Fruit fly (Drosophila melanogaster) Kc167 (cell line): ENCODE measurements around the gene Cpr65Ec.

Experiments
- Myc ChIP-seq: fragments of >200 bp; optimal IDR thresholded peaks from 2 replicates; lab custom pipeline; 2017; ENCODE audit warnings: missing external identifiers
- Sin3A ChIP-seq: fragments of >200 bp; optimal IDR thresholded peaks from 2 replicates; lab custom pipeline; 2018; ENCODE audit warnings: missing external identifiers
- h ChIP-seq: fragments of >200 bp; optimal IDR thresholded peaks from 3 replicates; lab custom pipeline; 2018; ENCODE audit warnings: missing external identifiers
- insv ChIP-seq: fragments of >200 bp; optimal IDR thresholded peaks from 3 replicates; lab custom pipeline; 2018; ENCODE audit warnings: missing external identifiers
- psq ChIP-seq: fragments of >200 bp; optimal IDR thresholded peaks from 2 replicates; lab custom pipeline; 2017; ENCODE audit warnings: missing external identifiers
- ttk ChIP-seq: sonication (Bioruptor generic); optimal IDR thresholded peaks from 2 replicates; lab custom pipeline; 2017; ENCODE audit warnings: missing external identifiers

dm6 chr3L:7104485-7104884 lies 11.5 kb downstream of the Cpr65Ec start:
- TF ChIP-seq psq (lab: Kevin White, UChicago) (no peak), Sin3A (lab: Kevin White, UChicago) (no peak), h (lab: Kevin White, UChicago) (no peak), ttk (no peak), insv (lab: Kevin White, UChicago) (no peak), Myc (lab: Kevin White, UChicago) (no peak)
